Worm (Caenorhabditis elegans): ENCODE results near the gene dmd-8.
A peak's percentile ranks its signal among the peaks of the same experiment; 100 is the strongest.

- TF ChIP-seq rnt-1 (tag; optimal IDR thresholded peaks at IDR 0.05) (no peak), nhr-77 (tag; optimal IDR thresholded peaks at IDR 0.05) (no peak), efl-1 (optimal IDR thresholded peaks at IDR 0.05) (no peak), efl-1 (GFP tag; optimal IDR thresholded peaks at IDR 0.05 in 1 of 2) (peak in 1 of 2 experiments; percentile 86), ceh-82 (tag; optimal IDR thresholded peaks at IDR 0.05) (no peak), nhr-28 (tag; optimal IDR thresholded peaks at IDR 0.05) (no peak), nhr-76 (tag; optimal IDR thresholded peaks at IDR 0.05) (no peak)
These were observed 31.6 kb downstream of the dmd-8 start, which contains the start of gene F33E11.3 for ce11 chrV:304613-305012.
